Worm (Caenorhabditis elegans) whole organism, early embryonic: Measurements from ENCODE around the gene dhhc-8.

Experiments
- B0310.2 ChIP-seq: sonication (generic microtip); optimal IDR thresholded peaks from 2 replicates; lab custom pipeline; 2016; ENCODE audit warnings: mild to moderate bottlenecking, missing genetic modification characterization, missing compliant biosample characterization
- F13C5.2 ChIP-seq: sonication (generic microtip); optimal IDR thresholded peaks from 2 replicates; lab custom pipeline; 2017; ENCODE audit warnings: mild to moderate bottlenecking, missing genetic modification characterization, inconsistent platforms, missing compliant biosample characterization
- aly-1 ChIP-seq: sonication (generic microtip); optimal IDR thresholded peaks from 2 replicates; lab custom pipeline; 2016; ENCODE audit warnings: missing genetic modification characterization, missing compliant biosample characterization
- ama-1 ChIP-seq: fragments of 150-350 bp; optimal IDR thresholded peaks from 2 replicates; lab custom pipeline; 2014
- ceh-13 ChIP-seq: fragments of 200-800 bp; sonication (Bioruptor generic); optimal IDR thresholded peaks from 2 replicates; lab custom pipeline; 2018; ENCODE audit warnings: mild to moderate bottlenecking, missing genetic modification characterization, missing compliant biosample characterization
- ceh-36 ChIP-seq: sonication (generic microtip); optimal IDR thresholded peaks from 2 replicates; lab custom pipeline; 2016; ENCODE audit warnings: missing genetic modification characterization, inconsistent platforms, missing compliant biosample characterization
- ets-7 ChIP-seq: sonication (generic microtip); optimal IDR thresholded peaks from 2 replicates; lab custom pipeline; 2016; ENCODE audit warnings: missing genotype, missing genetic modification characterization, missing compliant biosample characterization
- flt-1 ChIP-seq: fragments of 200-800 bp; sonication (Bioruptor generic); IDR thresholded peaks from 2 replicates; pipeline ENCODE4 v1.3.6; 2022; ENCODE audit warnings: missing genetic modification characterization, missing compliant biosample characterization
- hmbx-1 ChIP-seq: sonication (generic microtip); optimal IDR thresholded peaks from 2 replicates; lab custom pipeline; 2016; ENCODE audit warnings: mild to moderate bottlenecking, missing genetic modification characterization, missing compliant biosample characterization
- hmg-4 ChIP-seq: fragments of 200-800 bp; sonication (Bioruptor generic); optimal IDR thresholded peaks from 2 replicates; lab custom pipeline; 2018; ENCODE audit warnings: mild to moderate bottlenecking, missing genetic modification characterization, missing compliant biosample characterization
- hnd-1 ChIP-seq: sonication (generic microtip); optimal IDR thresholded peaks from 2 replicates; lab custom pipeline; 2016; ENCODE audit warnings: missing genetic modification characterization, missing compliant biosample characterization
- pes-1 ChIP-seq: fragments of 200-800 bp; sonication (Bioruptor generic); IDR thresholded peaks from 2 replicates; pipeline ENCODE4 v1.3.6; 2022; ENCODE audit warnings: missing genetic modification reagents, missing genetic modification characterization, missing compliant biosample characterization
- scrt-1 ChIP-seq: fragments of 200-800 bp; sonication (Bioruptor generic); IDR thresholded peaks from 2 replicates; pipeline ENCODE4 v1.3.6; 2022; ENCODE audit warnings: missing genetic modification characterization, missing compliant biosample characterization
- sea-1 ChIP-seq: fragments of 200-800 bp; sonication (Bioruptor generic); conservative IDR thresholded peaks from 2 replicates; pipeline ENCODE4 v1.3.6; 2022; ENCODE audit warnings: missing genetic modification characterization, missing compliant biosample characterization
- tbx-11 ChIP-seq: fragments of 200-800 bp; sonication (Bioruptor generic); IDR thresholded peaks from 2 replicates; pipeline ENCODE4 v1.3.6; 2022; ENCODE audit warnings: missing genetic modification characterization, missing compliant biosample characterization
- tbx-37 ChIP-seq: fragments of 200-800 bp; sonication (Bioruptor generic); conservative IDR thresholded peaks from 2 replicates; pipeline ENCODE4 v1.3.6; 2022; ENCODE audit warnings: missing genetic modification reagents, missing genetic modification characterization, missing compliant biosample characterization
- tra-4 ChIP-seq: sonication (generic microtip); optimal IDR thresholded peaks from 2 replicates; lab custom pipeline; 2017; ENCODE audit warnings: missing genetic modification characterization, missing compliant biosample characterization

The dhhc-8 gene

ce11 chrIII:13152697-13153391, 45.4 kb downstream of the dhhc-8 start, which contains the start of gene Y39E4B.10:
Gene Y39E4B.10, minus strand, starts transcription at chrIII:13152858.
- no peak for TF ChIP-seq aly-1 (tag; lab: Kevin White, UChicago)
- TF ChIP-seq ceh-13 (GFP tag; lab: Kevin White, UChicago): no peak
- TF ChIP-seq pes-1: no peak
- TF ChIP-seq scrt-1 (GFP tag; lab: Robert Waterston, UW): no peak
- no peak for TF ChIP-seq hmbx-1 (tag; lab: Kevin White, UChicago)
- TF ChIP-seq flt-1 (GFP tag; lab: Robert Waterston, UW): no peak
- no peak for TF ChIP-seq B0310.2 (tag; lab: Kevin White, UChicago)
- no peak for TF ChIP-seq ets-7 (tag; lab: Kevin White, UChicago)
- no peak for TF ChIP-seq tra-4 (tag; lab: Kevin White, UChicago)
- TF ChIP-seq hnd-1 (tag; lab: Kevin White, UChicago): no peak

ce11 chrIII:13153517-13153916, 46.1 kb downstream of the dhhc-8 start, which contains the start of gene abce-1:
Gene abce-1, plus strand, starts transcription at chrIII:13153817.
- TF ChIP-seq hmg-4 (GFP tag; lab: Kevin White, UChicago) (no peak), pes-1 (no peak), tra-4 (tag; lab: Kevin White, UChicago) (no peak), tbx-37 (no peak), flt-1 (GFP tag; lab: Robert Waterston, UW) (no peak), B0310.2 (tag; lab: Kevin White, UChicago) (no peak), tbx-11 (no peak), ama-1 (lab: Kevin White, UChicago) (no peak), aly-1 (tag; lab: Kevin White, UChicago) (no peak), hmbx-1 (tag; lab: Kevin White, UChicago) (no peak), F13C5.2 (no peak), ets-7 (tag; lab: Kevin White, UChicago) (no peak), ceh-13 (GFP tag; lab: Kevin White, UChicago) (no peak), hnd-1 (tag; lab: Kevin White, UChicago) (no peak), sea-1 (GFP tag; lab: Robert Waterston, UW) (no peak), ceh-36 (tag; lab: Kevin White, UChicago) (no peak), scrt-1 (GFP tag; lab: Robert Waterston, UW) (no peak)

ce11 chrIII:13160636-13161035, 53.2 kb downstream of the dhhc-8 start:
- TF ChIP-seq flt-1 (GFP tag; lab: Robert Waterston, UW) (0 out of 2 replicates have a peak, but pooled peaks have one; percentile 25), scrt-1 (GFP tag; lab: Robert Waterston, UW) (0 out of 2 replicates have a peak, but pooled peaks have one; percentile 12), B0310.2 (tag; lab: Kevin White, UChicago) (no peak)

ce11 chrIII:13164902-13165301, 57.5 kb downstream of the dhhc-8 start:
- TF ChIP-seq hmbx-1 (tag; lab: Kevin White, UChicago) (no peak), scrt-1 (GFP tag; lab: Robert Waterston, UW) (no peak), ama-1 (lab: Kevin White, UChicago) (no peak), ceh-36 (tag; lab: Kevin White, UChicago) (no peak), tbx-11 (no peak), aly-1 (tag; lab: Kevin White, UChicago) (no peak), F13C5.2 (no peak), hmg-4 (GFP tag; lab: Kevin White, UChicago) (no peak), tbx-37 (no peak), pes-1 (no peak), sea-1 (GFP tag; lab: Robert Waterston, UW) (no peak), hnd-1 (tag; lab: Kevin White, UChicago) (no peak), ceh-13 (GFP tag; lab: Kevin White, UChicago) (no peak), ets-7 (tag; lab: Kevin White, UChicago) (no peak), flt-1 (GFP tag; lab: Robert Waterston, UW) (no peak), tra-4 (tag; lab: Kevin White, UChicago) (no peak), B0310.2 (tag; lab: Kevin White, UChicago) (no peak)
